Worm (Caenorhabditis elegans) whole organism, L4 larva: ENCODE data around the gene K08D8.4.

Experiments used
- F37D6.2 ChIP-seq: sonication (generic microtip); optimal IDR thresholded peaks from 2 replicates; lab custom pipeline; 2016; ENCODE audit warnings: mild to moderate bottlenecking, missing genetic modification characterization, missing compliant biosample characterization
- aly-2 ChIP-seq: sonication (generic microtip); optimal IDR thresholded peaks from 2 replicates; lab custom pipeline; 2018; ENCODE audit warnings: missing biosample characterization, missing genetic modification characterization
- ama-1 ChIP-seq: fragments of 150-350 bp; optimal IDR thresholded peaks from 2 replicates; lab custom pipeline; 2014; ENCODE audit warnings: inconsistent platforms, mixed read lengths
- ceh-82 ChIP-seq: sonication (generic microtip); optimal IDR thresholded peaks from 2 replicates; lab custom pipeline; 2017; ENCODE audit warnings: missing biosample characterization, missing genetic modification characterization
- daf-19 ChIP-seq: fragments of 200-800 bp; sonication (Bioruptor generic); conservative IDR thresholded peaks from 2 replicates; pipeline ENCODE4 v1.3.6; 2022; ENCODE audit warnings: missing genetic modification characterization, missing compliant biosample characterization
- fos-1 ChIP-seq: fragments of 150-350 bp; optimal IDR thresholded peaks from 2 replicates; lab custom pipeline; 2014; ENCODE audit warnings: missing biosample characterization, missing genetic modification characterization
- hlh-11 ChIP-seq: fragments of 200-800 bp; sonication (Bioruptor generic); optimal IDR thresholded peaks from 2 replicates; lab custom pipeline; 2018; ENCODE audit warnings: mild to moderate bottlenecking, missing genetic modification characterization, missing compliant biosample characterization
- lir-3 ChIP-seq: sonication (generic microtip); optimal IDR thresholded peaks from 2 replicates; lab custom pipeline; 2016; ENCODE audit warnings: mild to moderate bottlenecking, missing genetic modification characterization, missing compliant biosample characterization
- mdt-29 ChIP-seq: fragments of 200-800 bp; sonication (Bioruptor generic); IDR thresholded peaks from 2 replicates; pipeline ENCODE4 v1.3.6; 2022; ENCODE audit warnings: missing genetic modification reagents, missing genetic modification characterization, missing compliant biosample characterization
- zag-1 ChIP-seq: fragments of 150-350 bp; optimal IDR thresholded peaks from 2 replicates; lab custom pipeline; 2014; ENCODE audit warnings: missing biosample characterization, missing genetic modification characterization

ce11 chrIV:12957730-12958129, 47.9 kb upstream of the K08D8.4 start, which contains the start of gene F55G11.6:
- TF ChIP-seq mdt-29 (GFP tag; lab: Robert Waterston, UW) (no peak), fos-1 (tag; lab: Kevin White, UChicago) (no peak), zag-1 (no peak), ceh-82 (no peak), F37D6.2 (no peak), hlh-11 (tag; lab: Kevin White, UChicago) (no peak), aly-2 (tag; lab: Kevin White, UChicago) (no peak), ama-1 (lab: Kevin White, UChicago) (no peak), lir-3 (tag; lab: Kevin White, UChicago) (no peak), daf-19 (GFP tag; lab: Robert Waterston, UW) (no peak)
